Fruit fly (Drosophila melanogaster) whole organism, embryonic: ENCODE data around the gene CG3448.

Source experiments
- Antp ChIP-seq: fragments of 200-800 bp; sonication (Bioruptor generic); optimal IDR thresholded peaks from 3 replicates; lab custom pipeline; 2016; ENCODE audit warnings: missing biosample characterization, missing genetic modification characterization
- Asciz ChIP-seq: fragments of 200-800 bp; sonication (Bioruptor generic); optimal IDR thresholded peaks from 2 replicates; lab custom pipeline; 2017; ENCODE audit warnings: missing biosample characterization, mild to moderate bottlenecking, missing genetic modification characterization, missing genetic modification reagents
- BEAF-32 ChIP-seq: fragments of 200-800 bp; sonication (Bioruptor generic); optimal IDR thresholded peaks from 3 replicates; lab custom pipeline; 2017; ENCODE audit warnings: missing biosample characterization, missing genetic modification characterization, mild to moderate bottlenecking, moderate library complexity, missing genetic modification reagents
- CG10462 ChIP-seq: fragments of 200-800 bp; sonication (Bioruptor generic); optimal IDR thresholded peaks from 2 replicates; lab custom pipeline; 2016; ENCODE audit warnings: missing biosample characterization, missing genetic modification characterization
- CG10959 ChIP-seq: fragments of 200-800 bp; sonication (Bioruptor generic); IDR thresholded peaks from 2 replicates; pipeline ENCODE4 v1.3.6; 2022; ENCODE audit warnings: missing biosample characterization, missing genetic modification characterization
- CG11093 ChIP-seq: fragments of 200-800 bp; sonication (Bioruptor generic); IDR thresholded peaks from 3 replicates; pipeline ENCODE4 v1.3.6; 2022; ENCODE audit warnings: missing biosample characterization, missing genetic modification characterization
- CG11247 ChIP-seq: fragments of 200-800 bp; sonication (Bioruptor generic); IDR thresholded peaks from 2 replicates; pipeline ENCODE4 v1.3.6; 2022; ENCODE audit warnings: missing biosample characterization, missing genetic modification characterization
- CG1233 ChIP-seq: fragments of 200-800 bp; sonication (Bioruptor generic); optimal IDR thresholded peaks from 4 replicates; lab custom pipeline; 2018; ENCODE audit warnings: missing biosample characterization, mild to moderate bottlenecking, missing genetic modification characterization
- CG12659 ChIP-seq: fragments of 200-800 bp; sonication (Bioruptor generic); optimal IDR thresholded peaks from 3 replicates; lab custom pipeline; 2017; ENCODE audit warnings: mild to moderate bottlenecking, missing biosample characterization, missing genetic modification reagents, missing genetic modification characterization
- CG13424 ChIP-seq: fragments of 200-800 bp; sonication (Bioruptor generic); optimal IDR thresholded peaks from 2 replicates; lab custom pipeline; 2019; ENCODE audit warnings: missing biosample characterization, mild to moderate bottlenecking, missing genetic modification characterization, moderate library complexity
- CG15514 ChIP-seq: fragments of 200-800 bp; sonication (Bioruptor generic); optimal IDR thresholded peaks from 3 replicates; lab custom pipeline; 2017; ENCODE audit warnings: missing biosample characterization, missing genetic modification characterization, mild to moderate bottlenecking, moderate library complexity, missing genetic modification reagents
- CG15601 ChIP-seq: fragments of 200-800 bp; sonication (Bioruptor generic); optimal IDR thresholded peaks from 3 replicates; lab custom pipeline; 2019; ENCODE audit warnings: missing biosample characterization, mild to moderate bottlenecking, missing genetic modification characterization, moderate library complexity
- CG17328 ChIP-seq: fragments of 200-800 bp; sonication (Bioruptor generic); IDR thresholded peaks from 2 replicates; pipeline ENCODE4 v1.3.6; 2022; ENCODE audit warnings: missing biosample characterization, missing genetic modification characterization
- CG1832 ChIP-seq: fragments of 200-800 bp; sonication (Bioruptor generic); optimal IDR thresholded peaks from 2 replicates; lab custom pipeline; 2017; ENCODE audit warnings: missing biosample characterization, mild to moderate bottlenecking, missing genetic modification characterization, inconsistent platforms
- CG2199 ChIP-seq: fragments of 200-800 bp; sonication (Bioruptor generic); IDR thresholded peaks from 3 replicates; pipeline ENCODE4 v1.3.6; 2022; ENCODE audit warnings: missing biosample characterization, missing genetic modification characterization
- CG31224 ChIP-seq: fragments of 200-800 bp; sonication (Bioruptor generic); IDR thresholded peaks from 2 replicates; pipeline ENCODE4 v1.3.6; 2022; ENCODE audit warnings: missing biosample characterization, missing genetic modification characterization
- CG34422 ChIP-seq: fragments of 200-800 bp; sonication (Bioruptor generic); IDR thresholded peaks from 3 replicates; pipeline ENCODE4 v1.3.6; 2022; ENCODE audit warnings: missing biosample characterization, missing genetic modification characterization
- CG6175 ChIP-seq: fragments of 200-800 bp; sonication (Bioruptor generic); IDR thresholded peaks from 3 replicates; pipeline ENCODE4 v1.3.6; 2022; ENCODE audit warnings: missing biosample characterization, missing genetic modification characterization
- CG6254 ChIP-seq: fragments of 200-800 bp; sonication (Bioruptor generic); optimal IDR thresholded peaks from 3 replicates; lab custom pipeline; 2017; ENCODE audit warnings: mild to moderate bottlenecking, missing biosample characterization, missing genetic modification reagents, missing genetic modification characterization
- CG6765 ChIP-seq: fragments of 200-800 bp; sonication (Bioruptor generic); optimal IDR thresholded peaks from 3 replicates; lab custom pipeline; 2017; ENCODE audit warnings: missing biosample characterization, mild to moderate bottlenecking, missing genetic modification characterization
- CG6854 ChIP-seq: fragments of 200-800 bp; sonication (Bioruptor generic); optimal IDR thresholded peaks from 3 replicates; lab custom pipeline; 2017; ENCODE audit warnings: missing biosample characterization, mild to moderate bottlenecking, missing genetic modification characterization
- CG7745 ChIP-seq: fragments of 200-800 bp; sonication (Bioruptor generic); optimal IDR thresholded peaks from 2 replicates; lab custom pipeline; 2018; ENCODE audit warnings: missing biosample characterization, mild to moderate bottlenecking, missing genetic modification characterization, moderate library complexity
- CG8290 ChIP-seq, 3 experiments: fragments of 200-800 bp; sonication (Bioruptor generic); optimal IDR thresholded peaks; 2 replicates each; lab custom pipeline; 2016 to 2019; ENCODE audit warnings: missing biosample characterization in 3 of 3, missing genetic modification characterization in 3 of 3, mild to moderate bottlenecking in 2 of 3, moderate library complexity in 1 of 3
- CoRest ChIP-seq: fragments of 200-800 bp; sonication (Bioruptor generic); optimal IDR thresholded peaks from 3 replicates; lab custom pipeline; 2018; ENCODE audit warnings: missing biosample characterization, mild to moderate bottlenecking, missing genetic modification characterization, moderate library complexity
- Dbx ChIP-seq: fragments of 200-800 bp; sonication (Bioruptor generic); IDR thresholded peaks from 3 replicates; pipeline ENCODE4 v1.3.6; 2022; ENCODE audit warnings: missing biosample characterization, missing genetic modification characterization
- Ets97D ChIP-seq: fragments of 200-800 bp; sonication (Bioruptor generic); optimal IDR thresholded peaks from 3 replicates; lab custom pipeline; 2016; ENCODE audit warnings: missing biosample characterization, missing genetic modification characterization
- H2.0 ChIP-seq: fragments of 200-800 bp; sonication (Bioruptor generic); IDR thresholded peaks from 2 replicates; pipeline ENCODE4 v1.3.6; 2022; ENCODE audit warnings: missing biosample characterization, missing genetic modification characterization
- HHEX ChIP-seq: fragments of 200-800 bp; sonication (Bioruptor generic); optimal IDR thresholded peaks from 3 replicates; lab custom pipeline; 2017; ENCODE audit warnings: missing biosample characterization, mild to moderate bottlenecking, missing genetic modification characterization, missing genetic modification reagents
- Lhr ChIP-seq: fragments of 200-800 bp; sonication (Bioruptor generic); optimal IDR thresholded peaks from 3 replicates; lab custom pipeline; 2017; ENCODE audit warnings: mild to moderate bottlenecking, missing biosample characterization, missing genetic modification reagents, missing genetic modification characterization
- Med ChIP-seq: fragments of 200-800 bp; sonication (Bioruptor generic); peaks from one replicate; lab custom pipeline; 2016; ENCODE audit warnings: missing biosample characterization, missing genetic modification characterization, mild to moderate bottlenecking, inconsistent platforms, moderate library complexity
- Pdp1 ChIP-seq, 2 experiments: fragments of 200-800 bp; sonication (Bioruptor generic); optimal IDR thresholded peaks; 3 replicates each; lab custom pipeline; 2016; ENCODE audit warnings: missing biosample characterization in 2 of 2, missing genetic modification characterization in 2 of 2, mild to moderate bottlenecking in 1 of 2, moderate library complexity in 1 of 2
- Six4 ChIP-seq: fragments of 200-800 bp; sonication (Bioruptor generic); optimal IDR thresholded peaks from 2 replicates; lab custom pipeline; 2016; ENCODE audit warnings: missing biosample characterization, missing genetic modification characterization
- ab ChIP-seq: fragments of 200-800 bp; sonication (Bioruptor generic); optimal IDR thresholded peaks from 2 replicates; lab custom pipeline; 2016; ENCODE audit warnings: missing biosample characterization, missing genetic modification characterization
- abd-A ChIP-seq: fragments of 200-800 bp; sonication (Bioruptor generic); optimal IDR thresholded peaks from 3 replicates; lab custom pipeline; 2019; ENCODE audit warnings: missing biosample characterization, mild to moderate bottlenecking, missing genetic modification characterization, moderate library complexity
- btn ChIP-seq: fragments of 200-800 bp; sonication (Bioruptor generic); optimal IDR thresholded peaks from 2 replicates; lab custom pipeline; 2016; ENCODE audit warnings: missing biosample characterization, missing genetic modification characterization
- cad ChIP-seq: fragments of >200 bp; optimal IDR thresholded peaks from 2 replicates; lab custom pipeline; 2017; ENCODE audit warnings: missing biosample characterization, missing genetic modification characterization
- cas ChIP-seq: fragments of 200-800 bp; sonication (Bioruptor generic); IDR thresholded peaks from 2 replicates; pipeline ENCODE4 v1.3.6; 2022; ENCODE audit warnings: missing biosample characterization, missing genetic modification characterization
- chn ChIP-seq: fragments of 200-800 bp; sonication (Bioruptor generic); optimal IDR thresholded peaks from 2 replicates; lab custom pipeline; 2016; ENCODE audit warnings: missing biosample characterization, missing genetic modification characterization
- ems ChIP-seq: fragments of 200-800 bp; sonication (Bioruptor generic); optimal IDR thresholded peaks from 3 replicates; lab custom pipeline; 2016; ENCODE audit warnings: missing biosample characterization, missing genetic modification characterization
- gsb-n ChIP-seq: fragments of 200-800 bp; sonication (Bioruptor generic); optimal IDR thresholded peaks from 3 replicates; lab custom pipeline; 2018; ENCODE audit warnings: missing biosample characterization, mild to moderate bottlenecking, missing genetic modification characterization
- odd ChIP-seq: fragments of 200-800 bp; sonication (Bioruptor generic); optimal IDR thresholded peaks from 2 replicates; lab custom pipeline; 2017; ENCODE audit warnings: missing biosample characterization, mild to moderate bottlenecking, missing genetic modification characterization
- onecut ChIP-seq: fragments of 200-800 bp; sonication (Bioruptor generic); IDR thresholded peaks from 2 replicates; pipeline ENCODE4 v1.3.6; 2022; ENCODE audit warnings: missing biosample characterization, missing genetic modification characterization
- prd ChIP-seq, 3 experiments: fragments of >200 bp in 2 of 3; fragments of 200-800 bp in 1 of 3; sonication (Bioruptor generic) in 1 of 3; optimal IDR thresholded peaks in 2 of 3; IDR thresholded peaks in 1 of 3; 2 replicates in 2 of 3; 3 replicates in 1 of 3; pipeline versions ENCODE4 v1.3.6 to Lab custom; 2017 to 2022; ENCODE audit warnings: missing biosample characterization in 1 of 3, missing genetic modification characterization in 1 of 3
- schlank ChIP-seq: fragments of 200-800 bp; sonication (Bioruptor generic); optimal IDR thresholded peaks from 2 replicates; lab custom pipeline; 2018; ENCODE audit warnings: missing biosample characterization, mild to moderate bottlenecking, missing genetic modification characterization
- shn ChIP-seq: fragments of 200-800 bp; sonication (Bioruptor generic); optimal IDR thresholded peaks from 3 replicates; lab custom pipeline; 2016; ENCODE audit warnings: missing biosample characterization, missing genetic modification characterization
- sisA ChIP-seq: fragments of 200-800 bp; sonication (Bioruptor generic); IDR thresholded peaks from 2 replicates; pipeline ENCODE4 v1.3.6; 2022; ENCODE audit warnings: missing biosample characterization, missing genetic modification characterization
- slou ChIP-seq: fragments of 200-800 bp; sonication (Bioruptor generic); optimal IDR thresholded peaks from 3 replicates; lab custom pipeline; 2016; ENCODE audit warnings: missing biosample characterization, missing genetic modification characterization
- so ChIP-seq: fragments of 200-800 bp; sonication (Bioruptor generic); IDR thresholded peaks from 3 replicates; pipeline ENCODE4 v1.3.6; 2022; ENCODE audit warnings: missing biosample characterization, missing genetic modification characterization
- wdn ChIP-seq: fragments of 200-800 bp; sonication (Bioruptor generic); IDR thresholded peaks from 2 replicates; pipeline ENCODE4 v1.3.6; 2022; ENCODE audit warnings: missing biosample characterization, missing genetic modification characterization

The CG3448 gene

DNA sequence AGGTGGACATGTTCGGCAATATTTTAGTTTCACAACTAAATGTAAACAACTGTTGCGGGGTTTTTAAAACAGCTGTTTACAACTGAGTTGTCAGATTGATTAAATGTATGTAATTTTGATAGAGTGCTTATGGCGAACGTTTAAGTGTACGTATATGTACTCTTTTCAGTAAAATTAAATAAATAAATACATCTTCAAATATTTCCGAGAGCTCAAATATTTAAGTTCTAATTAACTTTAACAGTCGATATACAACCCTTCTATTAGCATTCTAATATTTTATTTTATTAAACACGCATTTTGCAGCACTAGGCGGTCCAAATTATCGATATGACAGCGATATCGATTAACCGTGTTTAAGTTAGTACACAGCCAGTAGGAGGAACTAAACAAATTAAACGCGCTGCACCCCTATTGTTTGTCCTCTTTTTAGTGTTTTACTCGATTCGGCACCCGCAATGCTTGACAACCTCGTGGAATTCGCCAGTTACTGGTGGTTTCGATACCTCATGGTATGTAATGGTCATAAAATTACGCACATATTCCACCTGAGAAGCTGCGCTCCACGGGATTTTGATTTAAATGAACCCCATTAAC lies at the start of gene CG3448, which contains the start of gene ghi (continued):
- TF ChIP-seq Antp (GFP tag; lab: Kevin White, UChicago) (no peak), wdn (GFP tag; lab: Robert Waterston, UW) (no peak), ems (peak; percentile 52), CG6175 (GFP tag; lab: Robert Waterston, UW) (no peak), shn (GFP tag; lab: Kevin White, UChicago) (no peak), ab (GFP tag; lab: Kevin White, UChicago) (no peak), CG1832 (GFP tag; lab: Kevin White, UChicago) (no peak), HHEX (GFP tag; lab: Kevin White, UChicago) (peak; percentile 64), Ets97D (GFP tag; lab: Kevin White, UChicago) (peak; percentile 63), CG34422 (peak; percentile 58; the same call in 1 of the 3 replicates), CG15601 (tag; lab: Kevin White, UChicago) (peak; percentile 45), onecut (GFP tag; lab: Robert Waterston, UW) (peak; percentile 54), CoRest (tag; lab: Kevin White, UChicago) (peak; percentile 54), odd (GFP tag; lab: Kevin White, UChicago) (no peak), CG6854 (GFP tag; lab: Kevin White, UChicago) (no peak), so (no peak), Dbx (GFP tag; lab: Robert Waterston, UW) (peak; percentile 78), Med (GFP tag; lab: Kevin White, UChicago) (peak; percentile 82), H2.0 (no peak), CG10959 (GFP tag; lab: Robert Waterston, UW) (no peak), Six4 (GFP tag; lab: Kevin White, UChicago) (peak; percentile 24), CG7745 (tag; lab: Kevin White, UChicago) (no peak), CG6254 (GFP tag; lab: Kevin White, UChicago) (no peak), cas (no peak), Pdp1 (GFP tag; optimal IDR thresholded peaks at IDR 0.05; lab: Kevin White, UChicago) (peak; percentile 51 to 67), CG13424 (tag; lab: Kevin White, UChicago) (peak; percentile 61), slou (GFP tag; lab: Kevin White, UChicago) (peak; percentile 34), CG10462 (GFP tag; lab: Kevin White, UChicago) (no peak), gsb-n (tag; lab: Kevin White, UChicago) (peak; percentile 24), schlank (tag; lab: Kevin White, UChicago) (no peak), CG12659 (GFP tag; lab: Kevin White, UChicago) (peak; percentile 70), Asciz (peak; percentile 18), CG1233 (GFP tag; lab: Kevin White, UChicago) (peak; percentile 69), CG15514 (GFP tag; lab: Kevin White, UChicago) (peak; percentile 70), CG31224 (GFP tag; lab: Robert Waterston, UW) (peak; percentile 40), BEAF-32 (GFP tag; lab: Kevin White, UChicago) (peak; percentile 72), CG11093 (GFP tag; lab: Robert Waterston, UW) (no peak), CG11247 (GFP tag; lab: Robert Waterston, UW) (peak; percentile 63; the same call in 1 of the 2 replicates), Lhr (GFP tag; lab: Kevin White, UChicago) (peak; percentile 13), abd-A (tag; lab: Kevin White, UChicago) (peak; percentile 87), CG6765 (GFP tag; lab: Kevin White, UChicago) (no peak), sisA (peak; percentile 58), CG8290 (GFP tag; optimal IDR thresholded peaks at IDR 0.05; lab: Kevin White, UChicago) (peak; percentile 3), CG8290 (tag; optimal IDR thresholded peaks at IDR 0.05; lab: Kevin White, UChicago) (peak in 1 of 2 experiments; percentile 65), cad (GFP tag; lab: Kevin White, UChicago) (peak; percentile 31), btn (GFP tag; lab: Kevin White, UChicago) (no peak), prd (optimal IDR thresholded peaks at IDR 0.05; lab: Kevin White, UChicago) (no peak), prd (GFP tag; IDR thresholded peaks at IDR 0.05; lab: Robert Waterston, UW) (peak; percentile 58; the same call in 2 of the 3 replicates), chn (GFP tag; lab: Kevin White, UChicago) (peak; percentile 24), CG17328 (GFP tag; lab: Robert Waterston, UW) (0 out of 2 replicates have a peak, but pooled peaks have one; percentile 13), CG2199 (GFP tag; lab: Robert Waterston, UW) (no peak)
